Fruit fly (Drosophila melanogaster) whole organism: ENCODE measurements around the gene CG14841.

Source experiments
- CG8478 ChIP-seq: fragments of >200 bp; optimal IDR thresholded peaks from 2 replicates; lab custom pipeline; 2018; ENCODE audit warnings: inconsistent platforms
- Dll ChIP-seq: fragments of >200 bp; optimal IDR thresholded peaks from 2 replicates; lab custom pipeline; 2017
- EcR ChIP-seq, 2 experiments: fragments of >200 bp; optimal IDR thresholded peaks; 2 replicates each; lab custom pipeline; 2017; ENCODE audit warnings: missing biosample characterization in 2 of 2, missing genetic modification characterization in 2 of 2, missing genetic modification reagents in 2 of 2
- pan ChIP-seq: fragments of >200 bp; optimal IDR thresholded peaks from 2 replicates; lab custom pipeline; 2017
- psq ChIP-seq: fragments of >200 bp; optimal IDR thresholded peaks from 2 replicates; lab custom pipeline; 2017
- usp ChIP-seq: fragments of >200 bp; optimal IDR thresholded peaks from 2 replicates; lab custom pipeline; 2017; ENCODE audit warnings: missing biosample characterization, missing genetic modification characterization, mixed read lengths

CG14841 gene

dm6 chr3R:14262087-14262486, at the start of gene CG14841, which contains the start of gene CG14839:
Gene CG14841, minus strand, starts transcription at chr3R:14262418.
Gene CG14839, plus strand, starts transcription at chr3R:14262387.
- no peak for TF ChIP-seq psq
- no peak for TF ChIP-seq EcR (GFP tag; optimal IDR thresholded peaks at IDR 0.05; lab: Kevin White, UChicago)
- TF ChIP-seq Dll = no peak
- no peak for TF ChIP-seq CG8478 (lab: Kevin White, UChicago)
- no peak for TF ChIP-seq pan (lab: Kevin White, UChicago)
- TF ChIP-seq usp (GFP tag; lab: Kevin White, UChicago) = no peak

DNA sequence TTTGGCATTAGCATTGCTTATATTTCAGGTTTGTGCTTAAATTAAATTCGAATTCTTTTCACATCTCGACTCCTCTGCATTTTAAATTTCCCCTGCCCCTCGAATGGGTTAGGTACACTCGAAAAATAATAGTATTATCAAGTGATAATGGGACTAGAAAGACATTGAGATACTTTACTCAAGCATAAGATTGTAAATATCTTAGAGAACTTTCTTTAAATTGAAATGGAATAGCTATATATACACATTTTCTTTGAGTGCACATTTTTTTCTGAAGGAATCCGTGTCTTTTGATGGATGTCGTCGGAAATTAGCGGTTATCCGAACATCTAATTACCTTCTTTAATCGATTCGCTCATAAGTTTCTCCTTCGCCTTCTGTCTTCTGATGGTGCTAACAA, 48.8 kb upstream of the CG14841 start:
- TF ChIP-seq CG8478 (lab: Kevin White, UChicago) (no peak), EcR (GFP tag; optimal IDR thresholded peaks at IDR 0.05; lab: Kevin White, UChicago) (no peak), usp (GFP tag; lab: Kevin White, UChicago) (no peak), pan (lab: Kevin White, UChicago) (no peak), Dll (no peak), psq (no peak)

dm6 chr3R:14310062-14310461, 47.8 kb upstream of the CG14841 start, which contains the start of gene CG31321:
Gene CG31321, plus strand, starts transcription at chr3R:14310362.
- TF ChIP-seq psq = no peak
- no peak for TF ChIP-seq Dll
- TF ChIP-seq usp (GFP tag; lab: Kevin White, UChicago) = no peak
- TF ChIP-seq pan (lab: Kevin White, UChicago) = no peak
- no peak for TF ChIP-seq CG8478 (lab: Kevin White, UChicago)
- no peak for TF ChIP-seq EcR (GFP tag; optimal IDR thresholded peaks at IDR 0.05; lab: Kevin White, UChicago)

DNA sequence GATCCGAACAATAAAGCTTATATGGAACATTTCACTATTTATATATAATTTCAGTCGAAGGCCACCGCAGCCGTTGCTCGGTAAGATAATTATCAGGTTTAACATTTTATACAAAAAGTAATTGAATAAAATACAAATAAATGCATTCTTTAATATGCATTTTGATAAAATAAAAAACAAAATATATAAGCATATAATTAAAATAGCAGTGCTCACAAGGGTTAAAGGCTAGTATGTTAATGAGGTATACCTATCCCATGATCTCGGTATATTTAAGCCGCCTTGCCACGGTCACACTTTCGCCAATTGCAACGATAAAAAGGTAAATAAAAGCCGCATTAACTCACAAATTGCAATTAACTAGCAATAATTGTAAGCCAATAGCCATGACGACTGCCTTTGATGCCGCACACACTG, 46.6 kb upstream of the CG14841 start, which contains the start of gene Polr2I:
TSS of gene Polr2I (plus strand) at position 289 of the 417 bp plus-strand sequence.
- TF ChIP-seq EcR (GFP tag; optimal IDR thresholded peaks at IDR 0.05; lab: Kevin White, UChicago) = no peak
- no peak for TF ChIP-seq pan (lab: Kevin White, UChicago)

DNA sequence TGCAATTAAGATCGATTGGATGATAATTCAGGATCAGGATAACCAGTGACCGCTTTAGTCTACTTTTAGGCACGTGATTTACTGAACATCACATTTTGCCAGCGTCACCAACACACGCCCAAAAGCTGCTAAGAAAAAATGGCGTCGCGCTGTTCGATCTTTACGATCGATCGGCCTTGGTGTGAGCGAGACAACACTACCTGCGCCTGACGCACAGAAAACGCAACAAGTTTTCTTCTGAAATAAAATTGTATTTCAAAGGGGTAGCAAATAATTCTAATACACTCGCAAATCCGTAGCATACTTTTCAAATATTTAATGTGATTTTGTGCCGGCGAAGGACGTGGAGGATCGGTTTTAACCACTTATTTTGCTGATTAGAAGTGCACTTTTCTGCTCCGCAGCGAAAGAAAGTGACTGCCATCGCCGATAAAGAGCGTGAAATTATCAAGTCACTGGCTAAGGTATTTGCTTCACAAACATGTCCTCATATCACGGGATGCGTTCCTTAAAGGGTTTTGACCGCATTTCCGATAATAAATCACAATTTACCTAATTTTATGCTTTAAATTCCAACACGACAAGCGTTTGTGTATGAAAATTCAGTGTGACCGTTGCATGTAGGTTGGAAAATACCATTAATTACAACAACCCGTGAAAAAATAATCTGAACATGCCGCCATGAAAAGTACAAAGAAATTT, 45.9 kb upstream of the CG14841 start:
- TF ChIP-seq CG8478 (lab: Kevin White, UChicago) = peak; percentile 22
- no peak for TF ChIP-seq EcR (GFP tag; optimal IDR thresholded peaks at IDR 0.05; lab: Kevin White, UChicago)

dm6 chr3R:14302128-14302527, 39.9 kb upstream of the CG14841 start, which contains the start of gene IFT54:
Gene IFT54, plus strand, starts transcription at chr3R:14302428.
- TF ChIP-seq CG8478 (lab: Kevin White, UChicago) (no peak), EcR (GFP tag; optimal IDR thresholded peaks at IDR 0.05; lab: Kevin White, UChicago) (no peak), Dll (no peak), usp (GFP tag; lab: Kevin White, UChicago) (no peak), pan (lab: Kevin White, UChicago) (no peak), psq (no peak)

DNA sequence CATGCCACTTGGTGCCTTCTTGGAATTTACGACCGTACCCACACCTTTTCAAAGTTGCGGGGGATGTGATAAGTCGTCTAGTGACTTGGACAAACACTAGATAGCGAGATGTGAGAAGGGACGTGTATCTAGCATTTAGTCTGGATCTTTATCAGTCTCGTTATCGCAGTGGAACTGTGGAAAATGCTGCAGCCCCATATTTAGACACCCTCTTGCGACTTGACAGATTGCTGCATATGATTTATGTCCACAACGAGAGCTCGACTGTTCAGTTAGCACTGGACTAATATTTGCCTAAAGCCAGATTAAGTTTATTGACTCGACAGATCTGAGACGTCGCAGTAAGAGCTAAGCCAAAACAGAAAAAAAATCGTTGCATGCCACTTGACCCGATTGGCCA, 37.7 kb upstream of the CG14841 start:
- TF ChIP-seq Dll (no peak), pan (lab: Kevin White, UChicago) (no peak), usp (GFP tag; lab: Kevin White, UChicago) (no peak), EcR (GFP tag; optimal IDR thresholded peaks at IDR 0.05; lab: Kevin White, UChicago) (no peak), CG8478 (lab: Kevin White, UChicago) (no peak), psq (no peak)

dm6 chr3R:14298078-14298896, 36.1 kb upstream of the CG14841 start:
- TF ChIP-seq Dll = no peak
- TF ChIP-seq EcR (GFP tag; optimal IDR thresholded peaks at IDR 0.05; lab: Kevin White, UChicago) = no peak
- no peak for TF ChIP-seq psq
- no peak for TF ChIP-seq CG8478 (lab: Kevin White, UChicago)
- no peak for TF ChIP-seq usp (GFP tag; lab: Kevin White, UChicago)
- no peak for TF ChIP-seq pan (lab: Kevin White, UChicago)

dm6 chr3R:14297489-14297888, 35.3 kb upstream of the CG14841 start:
- TF ChIP-seq CG8478 (lab: Kevin White, UChicago) = no peak
- TF ChIP-seq usp (GFP tag; lab: Kevin White, UChicago) = no peak
- no peak for TF ChIP-seq pan (lab: Kevin White, UChicago)
- no peak for TF ChIP-seq EcR (GFP tag; optimal IDR thresholded peaks at IDR 0.05; lab: Kevin White, UChicago)
- TF ChIP-seq psq = no peak
- TF ChIP-seq Dll = no peak

DNA sequence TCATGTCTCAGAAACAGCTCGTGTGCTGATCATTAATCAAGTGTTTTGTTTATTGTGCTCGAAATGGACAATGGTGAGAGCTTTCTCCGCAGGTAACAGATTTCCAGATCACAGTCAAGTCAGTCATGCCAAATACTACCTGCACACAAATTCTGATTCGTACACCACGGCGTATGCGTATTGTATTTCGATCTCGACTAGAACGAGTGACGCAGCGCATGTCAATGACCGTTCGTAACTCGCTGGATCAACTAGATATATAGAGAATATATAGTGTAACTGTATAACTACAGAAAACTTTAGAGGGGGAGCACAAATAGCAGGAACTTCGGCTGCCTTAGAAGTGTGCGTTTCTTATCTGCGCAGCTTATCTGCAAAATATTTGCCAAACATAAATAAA, 34.5 kb upstream of the CG14841 start:
- no peak for TF ChIP-seq CG8478 (lab: Kevin White, UChicago)
- TF ChIP-seq psq = no peak
- TF ChIP-seq Dll = no peak

DNA sequence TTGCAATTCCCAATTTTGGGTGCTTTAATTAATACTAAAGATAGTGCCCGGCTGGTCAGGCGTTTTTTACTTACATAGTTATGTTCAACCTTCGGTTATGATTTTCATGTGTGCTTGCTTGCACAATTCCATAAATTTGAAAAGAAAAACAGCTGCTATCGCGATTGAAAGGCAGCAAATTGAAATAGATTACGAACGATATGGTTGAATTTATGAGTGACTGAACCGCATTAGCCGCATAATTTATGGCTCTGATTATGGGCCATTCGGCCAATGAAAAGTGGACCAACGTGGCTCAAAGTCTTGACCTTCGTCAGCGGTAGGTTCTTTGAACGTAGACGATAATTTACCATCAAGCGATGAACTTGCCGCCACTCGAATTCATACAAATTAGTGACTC, 33.9 kb upstream of the CG14841 start:
- TF ChIP-seq pan (lab: Kevin White, UChicago) = no peak
- TF ChIP-seq usp (GFP tag; lab: Kevin White, UChicago) = no peak
- TF ChIP-seq psq = no peak
- TF ChIP-seq CG8478 (lab: Kevin White, UChicago) = no peak
- TF ChIP-seq Dll = no peak
- TF ChIP-seq EcR (GFP tag; optimal IDR thresholded peaks at IDR 0.05; lab: Kevin White, UChicago) = no peak

- TF ChIP-seq usp (GFP tag; lab: Kevin White, UChicago) = no peak
- no peak for TF ChIP-seq EcR (GFP tag; optimal IDR thresholded peaks at IDR 0.05; lab: Kevin White, UChicago)
- TF ChIP-seq pan (lab: Kevin White, UChicago) = no peak
- no peak for TF ChIP-seq Dll
- no peak for TF ChIP-seq CG8478 (lab: Kevin White, UChicago)
- no peak for TF ChIP-seq psq
Measured at dm6 chr3R:14294397-14295018, 32.3 kb upstream of the CG14841 start.
